Fruit fly (Drosophila melanogaster) whole organism, embryonic: ENCODE measurements around the gene cort.
A peak's percentile ranks its signal among the peaks of the same experiment; 100 is the strongest.

Experiments
- Ada2b ChIP-seq: fragments of 200-800 bp; sonication (Bioruptor generic); IDR thresholded peaks from 2 replicates; pipeline ENCODE4 v1.3.6; 2022; ENCODE audit warnings: missing biosample characterization, missing genetic modification characterization
- CG11504 ChIP-seq: fragments of 200-800 bp; sonication (Bioruptor generic); optimal IDR thresholded peaks from 3 replicates; lab custom pipeline; 2019; ENCODE audit warnings: missing biosample characterization, mild to moderate bottlenecking, missing genetic modification characterization, moderate library complexity
- CG11560 ChIP-seq: fragments of 200-800 bp; sonication (Bioruptor generic); IDR thresholded peaks from 3 replicates; pipeline ENCODE4 v1.3.6; 2022; ENCODE audit warnings: missing biosample characterization, missing genetic modification characterization
- CG12391 ChIP-seq: fragments of 200-800 bp; sonication (Bioruptor generic); optimal IDR thresholded peaks from 3 replicates; lab custom pipeline; 2018; ENCODE audit warnings: missing biosample characterization, mild to moderate bottlenecking, missing genetic modification characterization, moderate library complexity
- CG14014 ChIP-seq: fragments of 200-800 bp; sonication (Bioruptor generic); IDR thresholded peaks from 2 replicates; pipeline ENCODE4 v1.3.6; 2022; ENCODE audit warnings: missing biosample characterization, missing genetic modification characterization
- CG14860 ChIP-seq: fragments of 200-800 bp; sonication (Bioruptor generic); IDR thresholded peaks from 3 replicates; pipeline ENCODE4 v1.3.6; 2022; ENCODE audit warnings: missing biosample characterization, missing genetic modification characterization; ENCODE audit not compliant: partially characterized antibody
- CG1529 ChIP-seq: fragments of 200-800 bp; sonication (Bioruptor generic); optimal IDR thresholded peaks from 3 replicates; lab custom pipeline; 2018; ENCODE audit warnings: missing biosample characterization, missing genetic modification characterization
- CG16815 ChIP-seq: fragments of 200-800 bp; sonication (Bioruptor generic); optimal IDR thresholded peaks from 3 replicates; lab custom pipeline; 2017; ENCODE audit warnings: missing biosample characterization, mild to moderate bottlenecking, missing genetic modification characterization
- CG17385 ChIP-seq: fragments of 200-800 bp; sonication (Bioruptor generic); optimal IDR thresholded peaks from 3 replicates; lab custom pipeline; 2018; ENCODE audit warnings: missing biosample characterization, mild to moderate bottlenecking, missing genetic modification characterization
- CG18262 ChIP-seq: fragments of 200-800 bp; optimal IDR thresholded peaks from 3 replicates; lab custom pipeline; 2019; ENCODE audit warnings: missing biosample characterization, mild to moderate bottlenecking, missing genetic modification characterization, moderate library complexity
- CG30020 ChIP-seq: fragments of 200-800 bp; optimal IDR thresholded peaks from 2 replicates; lab custom pipeline; 2019; ENCODE audit warnings: missing biosample characterization, mild to moderate bottlenecking, missing genetic modification characterization, moderate library complexity
- CG3065 ChIP-seq: fragments of 200-800 bp; sonication (Bioruptor generic); optimal IDR thresholded peaks from 2 replicates; lab custom pipeline; 2016; ENCODE audit warnings: missing biosample characterization, missing genetic modification characterization
- CG3163 ChIP-seq: fragments of 200-800 bp; sonication (Bioruptor generic); optimal IDR thresholded peaks from 3 replicates; lab custom pipeline; 2016; ENCODE audit warnings: missing biosample characterization, missing genetic modification characterization
- CG3281 ChIP-seq: fragments of 200-800 bp; sonication (Bioruptor generic); optimal IDR thresholded peaks from 3 replicates; lab custom pipeline; 2017; ENCODE audit warnings: missing biosample characterization, mild to moderate bottlenecking, missing genetic modification characterization
- CG43689 ChIP-seq: fragments of 200-800 bp; sonication (Bioruptor generic); IDR thresholded peaks from 2 replicates; pipeline ENCODE4 v1.3.6; 2022; ENCODE audit warnings: missing biosample characterization, missing genetic modification characterization
- CG4820 ChIP-seq: fragments of 200-800 bp; sonication (Bioruptor generic); optimal IDR thresholded peaks from 3 replicates; lab custom pipeline; 2016; ENCODE audit warnings: missing biosample characterization, missing genetic modification characterization
- CG6683 ChIP-seq: fragments of 200-800 bp; sonication (Bioruptor generic); optimal IDR thresholded peaks from 2 replicates; lab custom pipeline; 2017; ENCODE audit warnings: missing biosample characterization, mild to moderate bottlenecking, missing genetic modification characterization, missing genetic modification reagents
- CG7928 ChIP-seq: fragments of 200-800 bp; sonication (Bioruptor generic); optimal IDR thresholded peaks from 2 replicates; lab custom pipeline; 2017; ENCODE audit warnings: missing biosample characterization, mild to moderate bottlenecking, missing genetic modification characterization
- CG7963 ChIP-seq: fragments of 200-800 bp; sonication (Bioruptor generic); IDR thresholded peaks from 3 replicates; pipeline ENCODE4 v1.3.6; 2022; ENCODE audit warnings: missing biosample characterization, missing genetic modification characterization; ENCODE audit not compliant: partially characterized antibody
- CG8281 ChIP-seq: fragments of 200-800 bp; sonication (Bioruptor generic); optimal IDR thresholded peaks from 2 replicates; lab custom pipeline; 2018; ENCODE audit warnings: missing biosample characterization, mild to moderate bottlenecking, missing genetic modification characterization, moderate library complexity
- CG9609 ChIP-seq: fragments of 200-800 bp; sonication (Bioruptor generic); optimal IDR thresholded peaks from 3 replicates; lab custom pipeline; 2016; ENCODE audit warnings: missing biosample characterization, missing genetic modification characterization
- D19B ChIP-seq: fragments of 200-800 bp; sonication (Bioruptor generic); optimal IDR thresholded peaks from 2 replicates; lab custom pipeline; 2017; ENCODE audit warnings: missing biosample characterization, mild to moderate bottlenecking, missing genetic modification characterization
- Dfd ChIP-seq, 2 experiments: fragments of >200 bp; optimal IDR thresholded peaks; 2 replicates each; lab custom pipeline; 2017; ENCODE audit warnings: missing biosample characterization in 2 of 2, missing genetic modification characterization in 2 of 2
- Ets65A ChIP-seq: fragments of 200-800 bp; sonication (Bioruptor generic); peaks from one replicate; lab custom pipeline; 2016; ENCODE audit warnings: missing biosample characterization, missing genetic modification characterization
- Gsc ChIP-seq: fragments of 200-800 bp; sonication (Bioruptor generic); IDR thresholded peaks from 2 replicates; pipeline ENCODE4 v1.3.6; 2022; ENCODE audit warnings: missing biosample characterization, missing genetic modification characterization
- Gug ChIP-seq: fragments of 200-800 bp; sonication (Bioruptor generic); IDR thresholded peaks from 4 replicates; pipeline ENCODE4 v1.3.6; 2022; ENCODE audit warnings: missing biosample characterization, missing genetic modification characterization
- Nf-YB ChIP-seq: fragments of 200-800 bp; sonication (Bioruptor generic); optimal IDR thresholded peaks from 3 replicates; lab custom pipeline; 2019; ENCODE audit warnings: missing biosample characterization, mild to moderate bottlenecking, missing genetic modification characterization, moderate library complexity
- Poxn ChIP-seq: fragments of 200-800 bp; sonication (Bioruptor generic); IDR thresholded peaks from 2 replicates; pipeline ENCODE4 v1.3.6; 2022; ENCODE audit warnings: missing biosample characterization, missing genetic modification characterization
- Ravus ChIP-seq: fragments of 200-800 bp; sonication (Bioruptor generic); IDR thresholded peaks from 2 replicates; pipeline ENCODE4 v1.3.6; 2022; ENCODE audit warnings: missing biosample characterization, missing genetic modification characterization
- Scr ChIP-seq: fragments of 200-800 bp; sonication (Bioruptor generic); IDR thresholded peaks from 2 replicates; pipeline ENCODE4 v1.3.6; 2022; ENCODE audit warnings: missing biosample characterization, missing genetic modification characterization; ENCODE audit not compliant: partially characterized antibody
- Side ChIP-seq: fragments of 200-800 bp; sonication (Bioruptor generic); optimal IDR thresholded peaks from 2 replicates; lab custom pipeline; 2016; ENCODE audit warnings: missing biosample characterization, missing genetic modification characterization
- Spps ChIP-seq: fragments of 200-800 bp; sonication (Bioruptor generic); optimal IDR thresholded peaks from 2 replicates; lab custom pipeline; 2018; ENCODE audit warnings: missing biosample characterization, mild to moderate bottlenecking, missing genetic modification characterization
- Ssrp ChIP-seq: fragments of 200-800 bp; sonication (Bioruptor generic); optimal IDR thresholded peaks from 2 replicates; lab custom pipeline; 2018; ENCODE audit warnings: missing biosample characterization, mild to moderate bottlenecking, missing genetic modification characterization, moderate library complexity
- Vsx1 ChIP-seq: fragments of 200-800 bp; sonication (Bioruptor generic); optimal IDR thresholded peaks from 2 replicates; lab custom pipeline; 2017; ENCODE audit warnings: missing biosample characterization, mild to moderate bottlenecking, missing genetic modification characterization, missing genetic modification reagents
- aop ChIP-seq: fragments of 200-800 bp; sonication (Bioruptor generic); IDR thresholded peaks from 2 replicates; pipeline ENCODE4 v1.3.6; 2022; ENCODE audit warnings: missing biosample characterization, missing genetic modification characterization
- ash1 ChIP-seq: fragments of 200-800 bp; sonication (Bioruptor generic); optimal IDR thresholded peaks from 2 replicates; lab custom pipeline; 2018; ENCODE audit warnings: missing biosample characterization, mild to moderate bottlenecking, missing genetic modification characterization
- bcd ChIP-seq: fragments of 200-800 bp; sonication (Bioruptor generic); optimal IDR thresholded peaks from 2 replicates; lab custom pipeline; 2017; ENCODE audit warnings: missing biosample characterization, mild to moderate bottlenecking, missing genetic modification characterization
- cad ChIP-seq: fragments of >200 bp; optimal IDR thresholded peaks from 2 replicates; lab custom pipeline; 2017; ENCODE audit warnings: missing biosample characterization, missing genetic modification characterization
- da ChIP-seq: fragments of 200-800 bp; sonication (Bioruptor generic); optimal IDR thresholded peaks from 2 replicates; lab custom pipeline; 2016; ENCODE audit warnings: missing biosample characterization, missing genetic modification characterization
- dmrt99B ChIP-seq: fragments of 200-800 bp; sonication (Bioruptor generic); optimal IDR thresholded peaks from 2 replicates; lab custom pipeline; 2018; ENCODE audit warnings: missing biosample characterization, mild to moderate bottlenecking, missing genetic modification characterization, moderate library complexity
- eyg ChIP-seq: fragments of 200-800 bp; sonication (Bioruptor generic); optimal IDR thresholded peaks from 3 replicates; lab custom pipeline; 2016; ENCODE audit warnings: missing biosample characterization, missing genetic modification characterization
- gt ChIP-seq: fragments of 200-800 bp; sonication (Bioruptor generic); IDR thresholded peaks from 2 replicates; pipeline ENCODE4 v1.3.6; 2022; ENCODE audit warnings: missing biosample characterization, missing genetic modification characterization
- kay ChIP-seq: fragments of 200-800 bp; sonication (Bioruptor generic); optimal IDR thresholded peaks from 2 replicates; lab custom pipeline; 2016; ENCODE audit warnings: missing biosample characterization, missing genetic modification characterization
- klu ChIP-seq: fragments of 200-800 bp; sonication (Bioruptor generic); IDR thresholded peaks from 2 replicates; pipeline ENCODE4 v1.3.6; 2022; ENCODE audit warnings: missing biosample characterization, missing genetic modification characterization
- lmd ChIP-seq: fragments of 200-800 bp; sonication (Bioruptor generic); IDR thresholded peaks from 2 replicates; pipeline ENCODE4 v1.3.6; 2022; ENCODE audit warnings: missing biosample characterization, missing genetic modification characterization
- pnt ChIP-seq: fragments of 200-800 bp; sonication (Bioruptor generic); optimal IDR thresholded peaks from 3 replicates; lab custom pipeline; 2016; ENCODE audit warnings: missing biosample characterization, missing genetic modification characterization
- row ChIP-seq: fragments of 200-800 bp; sonication (Bioruptor generic); IDR thresholded peaks from 3 replicates; pipeline ENCODE4 v1.3.6; 2022; ENCODE audit warnings: missing biosample characterization, missing genetic modification characterization
- slbo ChIP-seq: fragments of 200-800 bp; sonication (Bioruptor generic); IDR thresholded peaks from 2 replicates; pipeline ENCODE4 v1.3.6; 2022; ENCODE audit warnings: missing biosample characterization, missing genetic modification characterization
- ttk ChIP-seq: fragments of 200-800 bp; sonication (Bioruptor generic); IDR thresholded peaks from 2 replicates; pipeline ENCODE4 v2.1.2; 2022; ENCODE audit warnings: missing biosample characterization, missing genetic modification characterization
- zen ChIP-seq: fragments of 200-800 bp; sonication (Bioruptor generic); optimal IDR thresholded peaks from 3 replicates; lab custom pipeline; 2018; ENCODE audit warnings: missing biosample characterization, mild to moderate bottlenecking, missing genetic modification characterization, moderate library complexity

cort gene

DNA sequence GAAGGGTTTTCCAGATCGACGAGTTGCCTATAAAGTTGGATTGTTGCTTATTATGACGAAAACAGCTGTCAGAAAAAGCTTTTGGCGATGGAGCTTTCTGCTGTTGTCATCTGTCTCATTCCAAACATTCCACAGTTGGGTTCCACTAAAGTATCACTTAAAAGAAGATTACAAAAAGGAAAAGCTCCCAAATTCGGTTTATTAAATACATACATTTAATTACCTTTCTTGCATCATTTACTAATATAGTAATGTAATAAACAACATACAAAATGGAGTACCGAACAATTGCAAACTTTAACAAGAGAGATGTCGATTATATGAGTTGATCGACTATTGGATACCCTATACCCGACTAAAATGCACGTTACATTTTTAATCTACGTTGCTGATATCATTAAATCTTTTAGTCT, 20.2 kb downstream of the cort start, which contains the start of gene CG31633 (continued):
- peak; percentile 82 for TF ChIP-seq CG7963 (GFP tag; lab: Robert Waterston, UW)
- peak; percentile 77 for TF ChIP-seq D19B (GFP tag; lab: Kevin White, UChicago)
- no peak for TF ChIP-seq CG9609
- TF ChIP-seq Gsc (GFP tag; lab: Robert Waterston, UW) = no peak
- TF ChIP-seq Scr (GFP tag; lab: Robert Waterston, UW) = peak; percentile 75
- TF ChIP-seq, all 482 proteins: peak for 35

DNA sequence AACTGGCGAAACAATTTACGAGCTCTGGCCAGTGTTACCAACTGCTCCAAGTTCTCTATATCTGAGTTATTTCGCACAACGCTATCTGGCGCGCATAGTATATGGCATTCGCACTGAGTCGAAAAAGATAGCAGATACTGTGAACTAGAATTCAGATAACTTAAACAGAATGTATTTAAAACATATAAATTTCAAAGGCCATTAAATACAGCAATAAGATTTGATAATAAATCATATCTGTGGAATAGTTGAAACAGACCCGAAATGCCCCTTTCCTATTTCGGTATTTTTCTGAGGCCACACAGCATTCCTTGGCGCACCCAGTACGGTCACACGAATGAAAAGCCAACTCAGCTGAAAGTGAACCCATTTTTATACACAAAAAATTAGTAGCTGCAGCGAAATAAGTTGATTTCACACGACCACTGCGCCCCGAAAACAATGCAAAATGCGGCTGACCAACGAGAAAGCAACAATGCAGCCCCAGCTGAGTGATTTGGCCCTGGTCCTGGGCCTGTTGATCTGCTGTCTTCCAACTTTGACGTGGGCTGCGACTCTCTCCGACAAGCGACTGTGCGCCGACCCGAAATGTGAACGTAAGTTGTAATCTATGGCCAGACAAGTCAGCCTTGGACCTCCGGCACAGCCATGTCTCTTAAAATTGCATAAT, 27.2 kb downstream of the cort start, which contains the start of the genes CG31635 and Tango1:
Gene CG31635, minus strand, starts transcription at position 30 of the 670 bp plus-strand sequence.
Gene Tango1, plus strand, starts transcription at position 304 of the 670 bp plus-strand sequence.
- no peak for TF ChIP-seq eyg
- no peak for TF ChIP-seq Spps (tag; lab: Kevin White, UChicago)
- TF ChIP-seq CG4820 (GFP tag; lab: Kevin White, UChicago) = no peak
- TF ChIP-seq CG3065 (GFP tag; lab: Kevin White, UChicago) = no peak
- peak; percentile 80 for TF ChIP-seq Ets65A
- TF ChIP-seq gt (GFP tag; lab: Robert Waterston, UW) = no peak
- TF ChIP-seq CG17385 (GFP tag; lab: Kevin White, UChicago) = no peak
- peak; percentile 77 for TF ChIP-seq row
- no peak for TF ChIP-seq Ssrp
- TF ChIP-seq CG11560 (tag; lab: Robert Waterston, UW) = no peak
- no peak for TF ChIP-seq da
- no peak for TF ChIP-seq slbo (GFP tag; lab: Robert Waterston, UW)
- TF ChIP-seq Ada2b = no peak
- no peak for TF ChIP-seq kay (GFP tag; lab: Kevin White, UChicago)
- TF ChIP-seq Vsx1 = no peak
- TF ChIP-seq Dfd (GFP tag; optimal IDR thresholded peaks at IDR 0.05; lab: Kevin White, UChicago) = no peak
- TF ChIP-seq klu = no peak
- TF ChIP-seq Nf-YB (GFP tag; lab: Kevin White, UChicago) = no peak
- no peak for TF ChIP-seq pnt (GFP tag; lab: Kevin White, UChicago)
- no peak for TF ChIP-seq ash1
- no peak for TF ChIP-seq CG3163 (GFP tag; lab: Kevin White, UChicago)
- TF ChIP-seq CG43689 (GFP tag; lab: Robert Waterston, UW) = no peak
- TF ChIP-seq dmrt99B (tag; lab: Kevin White, UChicago) = no peak
- no peak for TF ChIP-seq CG16815
- no peak for TF ChIP-seq CG11504 (tag; lab: Kevin White, UChicago)
- no peak for TF ChIP-seq CG1529 (GFP tag; lab: Kevin White, UChicago)
- TF ChIP-seq CG14014 (GFP tag; lab: Robert Waterston, UW) = no peak
- TF ChIP-seq aop (GFP tag; lab: Robert Waterston, UW) = no peak
- TF ChIP-seq bcd (GFP tag; lab: Kevin White, UChicago) = no peak
- no peak for TF ChIP-seq CG8281
- TF ChIP-seq CG30020 (tag; lab: Kevin White, UChicago) = peak; percentile 56
- no peak for TF ChIP-seq ttk
- no peak for TF ChIP-seq Ravus (GFP tag; lab: Robert Waterston, UW)
- no peak for TF ChIP-seq cad
- TF ChIP-seq Side (GFP tag; lab: Kevin White, UChicago) = no peak
- TF ChIP-seq CG6683 (GFP tag; lab: Kevin White, UChicago) = no peak
- TF ChIP-seq Poxn (GFP tag; lab: Robert Waterston, UW) = no peak
- TF ChIP-seq zen (tag; lab: Kevin White, UChicago) = peak; percentile 3
- no peak for TF ChIP-seq CG14860 (GFP tag; lab: Robert Waterston, UW)
- peak; percentile 50 for TF ChIP-seq CG12391
- TF ChIP-seq lmd (GFP tag; lab: Robert Waterston, UW) = no peak; the same call in 1 of the 2 replicates
- TF ChIP-seq CG18262 = no peak
- TF ChIP-seq CG7928 (GFP tag; lab: Kevin White, UChicago) = peak; percentile 13
- no peak for TF ChIP-seq Gug
- no peak for TF ChIP-seq CG3281 (GFP tag; lab: Kevin White, UChicago)
